Worm (Caenorhabditis elegans) whole organism, L1 larva: ENCODE results near the gene C55A6.1.
"Not testable (repeated sequence)": the region's sequence is repeated elsewhere in the genome, so short reads cannot be mapped to it uniquely, and the experiment has no call there.

ENCODE experiments used
- C04F5.9 ChIP-seq: sonication (generic microtip); optimal IDR thresholded peaks from 2 replicates; lab custom pipeline; 2016; ENCODE audit warnings: missing genetic modification characterization, missing compliant biosample characterization
- C34B4.2 ChIP-seq: sonication (generic microtip); optimal IDR thresholded peaks from 2 replicates; lab custom pipeline; 2017; ENCODE audit warnings: mild to moderate bottlenecking, missing genetic modification characterization, missing compliant biosample characterization
- aha-1 ChIP-seq: fragments of 150-350 bp; optimal IDR thresholded peaks from 2 replicates; lab custom pipeline; 2014; ENCODE audit warnings: missing biosample characterization, missing genetic modification characterization
- aly-2 ChIP-seq: fragments of 150-350 bp; optimal IDR thresholded peaks from 2 replicates; lab custom pipeline; 2014; ENCODE audit warnings: missing biosample characterization, missing genetic modification characterization
- ama-1 ChIP-seq: fragments of 150-350 bp; optimal IDR thresholded peaks from 2 replicates; lab custom pipeline; 2014
- ceh-8 ChIP-seq: fragments of 200-800 bp; sonication (Bioruptor generic); optimal IDR thresholded peaks from 2 replicates; lab custom pipeline; 2018; ENCODE audit warnings: mild to moderate bottlenecking, missing genetic modification characterization, moderate library complexity, missing compliant biosample characterization
- dsc-1 ChIP-seq: sonication (generic microtip); optimal IDR thresholded peaks from 2 replicates; lab custom pipeline; 2016; ENCODE audit warnings: mild to moderate bottlenecking, missing genetic modification characterization, missing compliant biosample characterization
- efl-1 ChIP-seq, 4 experiments: fragments of 150-350 bp; optimal IDR thresholded peaks in 3 of 4; peaks in 1 of 4; 1 replicate in 1 of 4; 2 replicates in 3 of 4; lab custom pipeline; 2014; ENCODE audit warnings: missing biosample characterization in 2 of 4, missing genetic modification characterization in 2 of 4, missing genetic modification reagents in 2 of 4
- efl-3 ChIP-seq: fragments of 200-800 bp; sonication (Bioruptor generic); optimal IDR thresholded peaks from 2 replicates; lab custom pipeline; 2018; ENCODE audit warnings: mild to moderate bottlenecking, missing genetic modification characterization, missing compliant biosample characterization
- jun-1 ChIP-seq: fragments of 150-350 bp; optimal IDR thresholded peaks from 2 replicates; lab custom pipeline; 2014; ENCODE audit warnings: missing biosample characterization, missing genetic modification reagents, missing genetic modification characterization
- lin-13 ChIP-seq: fragments of 150-350 bp; optimal IDR thresholded peaks from 2 replicates; lab custom pipeline; 2014; ENCODE audit warnings: missing biosample characterization, missing genetic modification reagents, missing genetic modification characterization
- lir-3 ChIP-seq: sonication (generic microtip); optimal IDR thresholded peaks from 2 replicates; lab custom pipeline; 2016; ENCODE audit warnings: mild to moderate bottlenecking, missing genetic modification characterization, moderate library complexity, missing compliant biosample characterization; ENCODE audit not compliant: poor library complexity
- lsy-2 ChIP-seq, 2 experiments: fragments of 150-350 bp; optimal IDR thresholded peaks; 2 replicates each; lab custom pipeline; 2014; ENCODE audit warnings: missing biosample characterization in 2 of 2, missing genetic modification characterization in 2 of 2
- mdl-1 ChIP-seq, 2 experiments: fragments of 150-350 bp; optimal IDR thresholded peaks; 2 replicates each; lab custom pipeline; 2014 to 2017; ENCODE audit warnings: missing biosample characterization in 2 of 2, missing genetic modification characterization in 2 of 2, inconsistent platforms in 1 of 2
- nhr-12 ChIP-seq: sonication (generic microtip); optimal IDR thresholded peaks from 2 replicates; lab custom pipeline; 2017; ENCODE audit warnings: missing biosample characterization, missing genetic modification characterization
- nhr-19 ChIP-seq: fragments of 200-800 bp; sonication (Bioruptor generic); conservative IDR thresholded peaks from 2 replicates; pipeline ENCODE4 v1.3.6; 2022; ENCODE audit warnings: missing genetic modification characterization, missing compliant biosample characterization
- nhr-47 ChIP-seq: sonication (generic microtip); optimal IDR thresholded peaks from 2 replicates; lab custom pipeline; 2016; ENCODE audit warnings: mild to moderate bottlenecking, missing genetic modification characterization, moderate library complexity, missing compliant biosample characterization
- nhr-71 ChIP-seq: sonication (generic microtip); optimal IDR thresholded peaks from 2 replicates; lab custom pipeline; 2016; ENCODE audit warnings: mild to moderate bottlenecking, missing genetic modification characterization, moderate library complexity, missing compliant biosample characterization
- nhr-77 ChIP-seq: fragments of 150-350 bp; optimal IDR thresholded peaks from 2 replicates; lab custom pipeline; 2014; ENCODE audit warnings: missing biosample characterization, missing genetic modification characterization
- pag-3 ChIP-seq: sonication (generic microtip); optimal IDR thresholded peaks from 2 replicates; lab custom pipeline; 2017; ENCODE audit warnings: missing genetic modification characterization, mild to moderate bottlenecking, missing compliant biosample characterization, antibody characterized with exemption, borderline replicate concordance; ENCODE audit not compliant: insufficient read depth
- rnt-1 ChIP-seq: sonication (generic microtip); optimal IDR thresholded peaks from 2 replicates; lab custom pipeline; 2016; ENCODE audit warnings: mild to moderate bottlenecking, missing genetic modification characterization, moderate library complexity, missing compliant biosample characterization
- sptf-1 ChIP-seq: fragments of 150-350 bp; optimal IDR thresholded peaks from 2 replicates; lab custom pipeline; 2014; ENCODE audit warnings: missing biosample characterization, missing genetic modification characterization
- sup-37 ChIP-seq: fragments of 200-800 bp; sonication (Bioruptor generic); optimal IDR thresholded peaks from 2 replicates; lab custom pipeline; 2018; ENCODE audit warnings: mild to moderate bottlenecking, missing genetic modification characterization, missing compliant biosample characterization
- tlp-1 ChIP-seq: fragments of 150-350 bp; optimal IDR thresholded peaks from 2 replicates; lab custom pipeline; 2014; ENCODE audit warnings: missing biosample characterization, missing genetic modification characterization
- unc-130 ChIP-seq: fragments of 150-350 bp; optimal IDR thresholded peaks from 2 replicates; lab custom pipeline; 2017; ENCODE audit warnings: missing biosample characterization, missing genetic modification characterization, inconsistent platforms
- unc-30 ChIP-seq: sonication (generic microtip); optimal IDR thresholded peaks from 2 replicates; lab custom pipeline; 2017; ENCODE audit warnings: missing biosample characterization, missing genetic modification characterization
- unc-62 ChIP-seq: fragments of 150-350 bp; optimal IDR thresholded peaks from 2 replicates; lab custom pipeline; 2014; ENCODE audit warnings: missing biosample characterization, missing genetic modification reagents, missing genetic modification characterization
- zip-4 ChIP-seq: fragments of 200-800 bp; sonication (Bioruptor generic); optimal IDR thresholded peaks from 2 replicates; lab custom pipeline; 2018; ENCODE audit warnings: mild to moderate bottlenecking, missing genetic modification characterization, moderate library complexity, missing compliant biosample characterization
- ztf-11 ChIP-seq, 2 experiments: sonication (generic microtip); optimal IDR thresholded peaks; 2 replicates each; lab custom pipeline; 2016 to 2017; ENCODE audit warnings: missing genetic modification characterization in 2 of 2, missing biosample characterization in 1 of 2, missing compliant biosample characterization in 1 of 2

Gene C55A6.1

ce11 chrV:11486680-11487079 lies 18.1 kb downstream of the C55A6.1 start, which contains the start of gene T11F9.10:
Gene T11F9.10 (plus strand): TSS chrV:11486980.
- TF ChIP-seq nhr-12 (tag; lab: Kevin White, UChicago) (no peak), unc-62 (GFP tag; lab: Kevin White, UChicago) (no peak), unc-30 (tag; lab: Kevin White, UChicago) (no peak), sptf-1 (tag; lab: Kevin White, UChicago) (no peak), mdl-1 (tag; optimal IDR thresholded peaks at IDR 0.05; lab: Kevin White, UChicago) (no peak), efl-1 (optimal IDR thresholded peaks at IDR 0.05; lab: Kevin White, UChicago) (no peak), efl-1 (GFP tag; optimal IDR thresholded peaks at IDR 0.05 in 1 of 2; lab: Kevin White, UChicago) (no peak), jun-1 (tag; lab: Kevin White, UChicago) (no peak), ceh-8 (GFP tag; lab: Kevin White, UChicago) (no peak), rnt-1 (tag; lab: Kevin White, UChicago) (no peak), aha-1 (tag; lab: Kevin White, UChicago) (no peak), C34B4.2 (no peak), efl-3 (no peak), tlp-1 (tag; lab: Kevin White, UChicago) (no peak), nhr-71 (no peak), zip-4 (no peak), nhr-19 (GFP tag; lab: Robert Waterston, UW) (no peak)
- TF ChIP-seq, all 84 proteins: peak for 0

DNA sequence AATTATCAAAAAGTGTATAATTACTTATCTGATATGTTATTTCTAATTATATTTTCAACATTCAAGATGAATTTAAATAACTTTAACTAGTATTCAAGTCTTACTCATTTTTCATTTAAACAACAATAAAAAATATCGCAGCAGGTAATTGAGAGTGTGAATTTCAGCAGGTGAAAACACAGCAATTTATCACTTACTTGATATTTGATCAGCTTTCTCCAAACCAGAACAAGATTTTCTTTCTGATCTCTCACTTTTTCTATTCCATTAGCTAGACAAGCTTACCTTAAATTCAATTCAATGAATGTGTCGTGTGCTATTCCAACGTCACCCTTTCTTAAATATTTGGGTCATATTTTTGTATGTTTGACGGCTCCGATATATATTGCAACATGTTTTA lies 19.2 kb downstream of the C55A6.1 start, which contains the start of gene srh-1:
srh-1 (plus strand) TSS at position 301 of the 400 bp plus-strand sequence.
- TF ChIP-seq dsc-1: no peak
- no peak for TF ChIP-seq lir-3 (tag; lab: Kevin White, UChicago)
- TF ChIP-seq ama-1: no peak
- TF ChIP-seq unc-62 (GFP tag; lab: Kevin White, UChicago): no peak
- no peak for TF ChIP-seq unc-130 (tag; lab: Kevin White, UChicago)
- no peak for TF ChIP-seq nhr-47 (tag; lab: Kevin White, UChicago)
- TF ChIP-seq efl-1 (optimal IDR thresholded peaks at IDR 0.05; lab: Kevin White, UChicago): no peak
- TF ChIP-seq efl-1 (GFP tag; optimal IDR thresholded peaks at IDR 0.05 in 1 of 2; lab: Kevin White, UChicago): no peak
- no peak for TF ChIP-seq lsy-2 (tag; optimal IDR thresholded peaks at IDR 0.05; lab: Kevin White, UChicago)
- TF ChIP-seq, all 84 proteins: peak for 0

ce11 chrV:11484404-11484803 lies 20.4 kb downstream of the C55A6.1 start:
- no peak for TF ChIP-seq sup-37 (GFP tag; lab: Kevin White, UChicago)

ce11 chrV:11483580-11484092 lies 21.1 kb downstream of the C55A6.1 start, which contains the start of gene col-157:
Gene col-157 (plus strand): TSS chrV:11484042.
- not testable (repeated sequence) for TF ChIP-seq pag-3 (tag; lab: Kevin White, UChicago); lin-13; aly-2

DNA sequence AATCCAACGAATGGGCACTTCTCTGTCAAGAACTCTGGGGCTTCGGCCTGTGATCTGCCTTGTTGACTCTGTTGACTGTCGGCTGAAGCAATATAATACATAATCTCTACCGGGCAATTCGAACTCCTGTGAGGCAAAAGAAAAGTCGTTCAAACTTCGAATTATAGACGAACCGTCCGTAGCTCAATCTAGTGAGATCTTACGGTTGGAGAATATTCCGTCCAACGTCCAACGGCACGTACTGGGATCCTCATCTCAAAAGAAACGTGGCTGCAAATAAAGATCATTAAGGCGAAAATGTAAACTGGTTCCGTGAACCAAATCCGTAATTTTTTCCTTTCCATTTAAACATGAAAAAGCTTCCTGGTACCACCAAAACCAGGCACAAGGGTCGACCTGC lies 24.0 kb downstream of the C55A6.1 start, which contains the start of gene T11F9.14:
T11F9.14 (minus strand) TSS at position 101 of the 400 bp plus-strand sequence.
- TF ChIP-seq nhr-77; ztf-11 (tag; optimal IDR thresholded peaks at IDR 0.05; lab: Kevin White, UChicago); lin-13: not testable (repeated sequence)
- TF ChIP-seq, all 84 proteins: peak for 0; not testable (repeated sequence) for 84

- TF ChIP-seq C04F5.9 (tag; lab: Kevin White, UChicago): no peak
- no peak for TF ChIP-seq efl-1 (optimal IDR thresholded peaks at IDR 0.05; lab: Kevin White, UChicago)
- peak in 1 of 2 experiments; percentile 64 for TF ChIP-seq efl-1 (GFP tag; optimal IDR thresholded peaks at IDR 0.05 in 1 of 2; lab: Kevin White, UChicago)
Observed at ce11 chrV:11479406-11479805, 25.4 kb downstream of the C55A6.1 start, which contains the start of gene T11F9.22. Gene T11F9.22 (plus strand): TSS chrV:11479706.
